Worm (Caenorhabditis elegans): ENCODE data around the gene F01G10.9.

F01G10.9 gene

ce11 chrIV:10206182-10206581, 53.3 kb downstream of the F01G10.9 start, which contains the start of gene K04D7.6:
Gene K04D7.6, minus strand, starts transcription at chrIV:10206282.
- no peak for TF ChIP-seq hlh-15 (tag; optimal IDR thresholded peaks at IDR 0.05)
- TF ChIP-seq F13H6.1 (tag; optimal IDR thresholded peaks at IDR 0.05), result no peak
- no peak for TF ChIP-seq sox-2 (GFP tag; IDR thresholded peaks at IDR 0.05)
- no peak for TF ChIP-seq pros-1 (tag; optimal IDR thresholded peaks at IDR 0.05)
- no peak for TF ChIP-seq lim-6 (tag; optimal IDR thresholded peaks at IDR 0.05)
- TF ChIP-seq T23F11.4 (GFP tag; optimal IDR thresholded peaks at IDR 0.05), result no peak
- TF ChIP-seq nhr-11 (tag; optimal IDR thresholded peaks at IDR 0.05), result no peak
- TF ChIP-seq ama-1 (optimal IDR thresholded peaks at IDR 0.05), result no peak
- TF ChIP-seq dmd-4 (tag; optimal IDR thresholded peaks at IDR 0.05; ENCODE audit: borderline replicate concordance), result no peak
- TF ChIP-seq fax-1 (tag; optimal IDR thresholded peaks at IDR 0.05), result no peak
- TF ChIP-seq ceh-24 (tag; optimal IDR thresholded peaks at IDR 0.05), result no peak
- TF ChIP-seq hlh-8 (tag; optimal IDR thresholded peaks at IDR 0.05), result no peak
- TF ChIP-seq ztf-16 (tag; optimal IDR thresholded peaks at IDR 0.05), result no peak
- no peak for TF ChIP-seq pha-2 (tag; optimal IDR thresholded peaks at IDR 0.05)
- TF ChIP-seq ceh-6 (GFP tag; optimal IDR thresholded peaks at IDR 0.05), result no peak
- TF ChIP-seq ets-4 (tag; optimal IDR thresholded peaks at IDR 0.05), result no peak
- no peak for TF ChIP-seq gmeb-2 (tag; optimal IDR thresholded peaks at IDR 0.05)
- TF ChIP-seq fkh-10 (GFP tag; optimal IDR thresholded peaks at IDR 0.05), result no peak
- TF ChIP-seq ceh-34 (tag; optimal IDR thresholded peaks at IDR 0.05), result no peak
- no peak for TF ChIP-seq hlh-6 (tag; optimal IDR thresholded peaks at IDR 0.05)
